Worm (Caenorhabditis elegans): ENCODE measurements around the gene F07E5.5.

The F07E5.5 gene

ce11 chrII:2013856-2014255, 45.0 kb downstream of the F07E5.5 start:
- no peak for TF ChIP-seq ZK546.5 (tag; optimal IDR thresholded peaks at IDR 0.05)

- no peak for TF ChIP-seq unc-55 (GFP tag; optimal IDR thresholded peaks at IDR 0.05)
- no peak for TF ChIP-seq ztf-4 (tag; optimal IDR thresholded peaks at IDR 0.05)
- TF ChIP-seq nhr-6 (tag; optimal IDR thresholded peaks at IDR 0.05), result no peak
- no peak for TF ChIP-seq Y55F3AM.14 (GFP tag; optimal IDR thresholded peaks at IDR 0.05)
- no peak for TF ChIP-seq egl-27 (tag; optimal IDR thresholded peaks at IDR 0.05)
- TF ChIP-seq elt-1 (tag; optimal IDR thresholded peaks at IDR 0.05), result no peak
- TF ChIP-seq zag-1 (tag; optimal IDR thresholded peaks at IDR 0.05), result no peak
- no peak for TF ChIP-seq sma-3 (GFP tag; optimal IDR thresholded peaks at IDR 0.05)
- TF ChIP-seq aly-2 (tag; optimal IDR thresholded peaks at IDR 0.05), result no peak
- no peak for TF ChIP-seq crh-2 (tag; optimal IDR thresholded peaks at IDR 0.05)
- TF ChIP-seq ztf-11 (tag; optimal IDR thresholded peaks at IDR 0.05), result no peak
- no peak for TF ChIP-seq ZK546.5 (tag; optimal IDR thresholded peaks at IDR 0.05)
- no peak for TF ChIP-seq F13H6.1 (tag; optimal IDR thresholded peaks at IDR 0.05)
- no peak for TF ChIP-seq nhr-129 (tag; optimal IDR thresholded peaks at IDR 0.05)
Observed at ce11 chrII:2012698-2013097, 46.2 kb downstream of the F07E5.5 start, which contains the start of gene F59H6.15. TSS of gene F59H6.15 (plus strand) at chrII:2012998.

- TF ChIP-seq fos-1 (tag; optimal IDR thresholded peaks at IDR 0.05), result no peak
- TF ChIP-seq mdl-1 (tag; optimal IDR thresholded peaks at IDR 0.05), result no peak
- no peak for TF ChIP-seq nhr-23 (tag; optimal IDR thresholded peaks at IDR 0.05)
- no peak for TF ChIP-seq elt-3 (tag; optimal IDR thresholded peaks at IDR 0.05)
Observed at ce11 chrII:2011179-2011578, 47.7 kb downstream of the F07E5.5 start.

Data from whole organism, L2 larva.